Worm (Caenorhabditis elegans): ENCODE data around the gene F07B7.12.

DNA sequence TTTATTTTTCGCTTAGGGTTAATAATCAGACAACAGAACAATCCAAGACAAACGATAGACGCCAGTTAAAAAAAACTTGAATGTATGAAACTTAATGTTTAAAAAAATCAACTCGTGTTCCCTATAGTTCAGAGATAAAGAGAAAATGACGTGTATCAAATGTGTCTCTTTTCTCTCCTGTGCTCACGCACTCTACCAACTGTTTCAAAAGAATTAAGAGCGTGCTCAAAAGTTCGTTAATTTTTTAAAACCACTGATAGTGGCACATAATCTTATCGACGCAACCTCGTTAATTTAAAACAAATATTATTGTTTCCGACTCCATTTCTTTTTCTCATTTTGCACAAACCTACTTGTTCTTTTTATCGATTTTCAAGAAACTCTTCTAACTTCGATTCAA, 43.8 kb upstream of the F07B7.12 start:
- TF ChIP-seq lir-3 (tag; optimal IDR thresholded peaks at IDR 0.05; ENCODE audit: poor library complexity), result no peak
- no peak for TF ChIP-seq nhr-237 (tag; optimal IDR thresholded peaks at IDR 0.05)
- no peak for TF ChIP-seq pag-3 (tag; optimal IDR thresholded peaks at IDR 0.05; ENCODE audit: borderline replicate concordance, insufficient read depth)
- no peak for TF ChIP-seq isw-1 (GFP tag; IDR thresholded peaks at IDR 0.05)
- TF ChIP-seq lin-39 (tag; optimal IDR thresholded peaks at IDR 0.05), result no peak
- no peak for TF ChIP-seq nhr-76 (tag; optimal IDR thresholded peaks at IDR 0.05)
- TF ChIP-seq elt-3 (tag; optimal IDR thresholded peaks at IDR 0.05), result no peak
- no peak for TF ChIP-seq skn-1 (tag; optimal IDR thresholded peaks at IDR 0.05)
- TF ChIP-seq lin-15B (tag; optimal IDR thresholded peaks at IDR 0.05), result no peak
